Fruit fly (Drosophila melanogaster) S2 (cell line): Measurements from ENCODE around the gene Rhau.

Experiments used
- CG8478 ChIP-seq: fragments of >200 bp; optimal IDR thresholded peaks from 2 replicates; lab custom pipeline; 2018
- CTCF ChIP-seq, 2 experiments: fragments of >200 bp; optimal IDR thresholded peaks; 2 replicates each; lab custom pipeline; 2018

The Rhau gene

dm6 chr2L:20760956-20761355 is 3.2 kb upstream of the Rhau start:
- TF ChIP-seq CTCF (optimal IDR thresholded peaks at IDR 0.05; lab: Kevin White, UChicago) (no peak), CG8478 (lab: Kevin White, UChicago) (no peak)

- TF ChIP-seq CTCF (optimal IDR thresholded peaks at IDR 0.05; lab: Kevin White, UChicago) (no peak), CG8478 (lab: Kevin White, UChicago) (no peak)
These were observed 2.2 kb upstream of the Rhau start for dm6 chr2L:20759809-20760485.

- TF ChIP-seq CG8478 (lab: Kevin White, UChicago) = no peak
- TF ChIP-seq CTCF (optimal IDR thresholded peaks at IDR 0.05; lab: Kevin White, UChicago) = no peak
These were observed 1.2 kb upstream of the Rhau start for dm6 chr2L:20758847-20759465.

- TF ChIP-seq CG8478 (lab: Kevin White, UChicago) (no peak), CTCF (optimal IDR thresholded peaks at IDR 0.05; lab: Kevin White, UChicago) (no peak)
These were observed 532 bp upstream of the Rhau start for dm6 chr2L:20758188-20758846.

- no peak for TF ChIP-seq CG8478 (lab: Kevin White, UChicago)
- TF ChIP-seq CTCF (optimal IDR thresholded peaks at IDR 0.05; lab: Kevin White, UChicago) = no peak
These were observed 5.6 kb downstream of the Rhau start, which contains the start of the genes Amacr and Ns4 for dm6 chr2L:20752160-20752559. TSS of gene Amacr (minus strand) at chr2L:20752341. TSS of gene Ns4 (plus strand) at chr2L:20752476.

- no peak for TF ChIP-seq CTCF (optimal IDR thresholded peaks at IDR 0.05; lab: Kevin White, UChicago)
- no peak for TF ChIP-seq CG8478 (lab: Kevin White, UChicago)
These were observed 22.5 kb downstream of the Rhau start for dm6 chr2L:20735121-20735855.

- TF ChIP-seq CG8478 (lab: Kevin White, UChicago) (no peak), CTCF (optimal IDR thresholded peaks at IDR 0.05; lab: Kevin White, UChicago) (no peak)
These were observed 23.1 kb downstream of the Rhau start for dm6 chr2L:20734687-20735088.

dm6 chr2L:20734066-20734686 is 23.6 kb downstream of the Rhau start, which contains the start of gene TM9SF2:
TSS of gene TM9SF2 (minus strand) at chr2L:20734309.
- TF ChIP-seq CTCF (optimal IDR thresholded peaks at IDR 0.05; lab: Kevin White, UChicago) (no peak), CG8478 (lab: Kevin White, UChicago) (no peak)

- no peak for TF ChIP-seq CTCF (optimal IDR thresholded peaks at IDR 0.05; lab: Kevin White, UChicago)
- no peak for TF ChIP-seq CG8478 (lab: Kevin White, UChicago)
These were observed 24.8 kb downstream of the Rhau start for dm6 chr2L:20733025-20733424.

dm6 chr2L:20730182-20730581 is 27.6 kb downstream of the Rhau start, which contains the start of gene CarT:
TSS of gene CarT (minus strand) at chr2L:20730282.
- TF ChIP-seq CTCF (optimal IDR thresholded peaks at IDR 0.05; lab: Kevin White, UChicago) (no peak), CG8478 (lab: Kevin White, UChicago) (no peak)

- TF ChIP-seq CTCF (optimal IDR thresholded peaks at IDR 0.05; lab: Kevin White, UChicago) = no peak
- no peak for TF ChIP-seq CG8478 (lab: Kevin White, UChicago)
These were observed 31.3 kb downstream of the Rhau start, which contains the start of gene CG9316 for dm6 chr2L:20726451-20726850. TSS of gene CG9316 (minus strand) at chr2L:20726551.

- TF ChIP-seq CG8478 (lab: Kevin White, UChicago) (no peak), CTCF (optimal IDR thresholded peaks at IDR 0.05; lab: Kevin White, UChicago) (no peak)
These were observed 33.8 kb downstream of the Rhau start for dm6 chr2L:20724024-20724423.

dm6 chr2L:20721456-20721855 is 36.3 kb downstream of the Rhau start:
- TF ChIP-seq CTCF (optimal IDR thresholded peaks at IDR 0.05; lab: Kevin White, UChicago) (no peak), CG8478 (lab: Kevin White, UChicago) (no peak)

dm6 chr2L:20720011-20720410 is 37.8 kb downstream of the Rhau start:
- TF ChIP-seq CTCF (optimal IDR thresholded peaks at IDR 0.05; lab: Kevin White, UChicago) (no peak), CG8478 (lab: Kevin White, UChicago) (no peak)
